Worm (Caenorhabditis elegans) whole organism, young adult: Measurements from ENCODE around the gene K10C9.1.

Experiments used
- cebp-1 ChIP-seq, 2 experiments: fragments of 200-800 bp in 1 of 2; sonication (Bioruptor generic) in 1 of 2; sonication (generic microtip) in 1 of 2; IDR thresholded peaks in 1 of 2; optimal IDR thresholded peaks in 1 of 2; 2 replicates each; pipeline versions ENCODE4 v1.3.6 to Lab custom; 2017 to 2022; ENCODE audit warnings: missing compliant biosample characterization in 2 of 2, missing genetic modification characterization in 2 of 2, mild to moderate bottlenecking in 1 of 2, missing genetic modification reagents in 1 of 2, moderate library complexity in 1 of 2
- pbrm-1 ChIP-seq: fragments of 200-800 bp; sonication (Bioruptor generic); IDR thresholded peaks from 2 replicates; pipeline ENCODE4 v1.3.6; 2022; ENCODE audit warnings: missing genetic modification reagents, missing genetic modification characterization, missing compliant biosample characterization
- rcor-1 ChIP-seq: fragments of 200-800 bp; sonication (Bioruptor generic); IDR thresholded peaks from 2 replicates; pipeline ENCODE4 v1.3.6; 2022; ENCODE audit warnings: missing genetic modification reagents, missing genetic modification characterization, missing compliant biosample characterization
- sea-2 ChIP-seq: fragments of 200-800 bp; sonication (Bioruptor generic); IDR thresholded peaks from 2 replicates; pipeline ENCODE4 v1.3.6; 2022; ENCODE audit warnings: missing genetic modification characterization, missing compliant biosample characterization
- snpc-4 ChIP-seq, 5 experiments: fragments of 150-350 bp in 1 of 5; sonication (generic microtip) in 4 of 5; optimal IDR thresholded peaks; 2 replicates each; lab custom pipeline; 2014 to 2018; ENCODE audit warnings: missing genetic modification characterization in 5 of 5, missing biosample characterization in 3 of 5, antibody characterized with exemption in 2 of 5, mild to moderate bottlenecking in 2 of 5, missing compliant biosample characterization in 2 of 5, missing genotype in 2 of 5, moderate library complexity in 2 of 5, missing genetic modification reagents in 1 of 5
- unc-62 ChIP-seq: fragments of 150-350 bp; optimal IDR thresholded peaks from 2 replicates; lab custom pipeline; 2014; ENCODE audit warnings: missing biosample characterization, missing genetic modification reagents, missing genetic modification characterization
- ztf-3 ChIP-seq: fragments of 200-800 bp; sonication (Bioruptor generic); optimal IDR thresholded peaks from 2 replicates; lab custom pipeline; 2018; ENCODE audit warnings: mild to moderate bottlenecking, missing genetic modification characterization, missing compliant biosample characterization

DNA sequence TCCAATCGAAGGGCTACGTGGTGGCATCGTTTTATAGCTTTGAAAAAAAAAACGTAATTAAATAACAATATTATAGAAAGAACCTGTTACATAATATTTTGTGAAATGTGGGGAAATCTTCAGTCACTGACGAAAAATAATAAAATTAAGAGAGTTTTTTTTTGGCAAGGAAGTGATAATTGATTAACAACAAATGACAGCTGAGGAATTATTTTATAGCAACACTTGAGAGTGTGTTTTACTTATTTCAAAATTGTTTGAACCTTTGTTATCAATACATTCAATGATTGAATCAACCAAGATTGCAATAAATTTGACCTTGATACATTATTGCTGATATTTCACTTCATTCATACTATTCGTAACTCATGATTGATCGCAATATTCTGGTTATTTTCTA, 9.0 kb downstream of the K10C9.1 start, which contains the start of gene Y50D4B.6:
- TF ChIP-seq cebp-1 (GFP tag; IDR thresholded peaks at IDR 0.05; lab: Robert Waterston, UW) (no peak), cebp-1 (tag; optimal IDR thresholded peaks at IDR 0.05; lab: Kevin White, UChicago) (no peak), snpc-4 (GFP tag; optimal IDR thresholded peaks at IDR 0.05; lab: Kevin White, UChicago) (no peak), snpc-4 (tag; optimal IDR thresholded peaks at IDR 0.05; lab: Kevin White, UChicago) (no peak), sea-2 (GFP tag; lab: Robert Waterston, UW) (no peak), unc-62 (no peak), rcor-1 (GFP tag; lab: Robert Waterston, UW) (no peak), pbrm-1 (no peak), ztf-3 (GFP tag; lab: Kevin White, UChicago) (no peak)
